Fruit fly (Drosophila melanogaster) S2 (cell line): ENCODE measurements around the gene Rab26.

Experiments
- CG8478 ChIP-seq: fragments of >200 bp; optimal IDR thresholded peaks from 2 replicates; lab custom pipeline; 2018
- CTCF ChIP-seq, 2 experiments: fragments of >200 bp; optimal IDR thresholded peaks; 2 replicates each; lab custom pipeline; 2018

- TF ChIP-seq CTCF (optimal IDR thresholded peaks at IDR 0.05; lab: Kevin White, UChicago) (no peak), CG8478 (lab: Kevin White, UChicago) (no peak)
Measured at dm6 chr3L:21380581-21381175, 62.1 kb downstream of the Rab26 start.
